Fruit fly (Drosophila melanogaster) whole organism, larva: Measurements from ENCODE around the gene Col4a1.

Source experiments
- noc ChIP-seq: fragments of 200-800 bp; sonication (Bioruptor generic); optimal IDR thresholded peaks from 3 replicates; lab custom pipeline; 2019; ENCODE audit warnings: missing biosample characterization, mild to moderate bottlenecking, missing genetic modification characterization, moderate library complexity

The Col4a1 gene

DNA sequence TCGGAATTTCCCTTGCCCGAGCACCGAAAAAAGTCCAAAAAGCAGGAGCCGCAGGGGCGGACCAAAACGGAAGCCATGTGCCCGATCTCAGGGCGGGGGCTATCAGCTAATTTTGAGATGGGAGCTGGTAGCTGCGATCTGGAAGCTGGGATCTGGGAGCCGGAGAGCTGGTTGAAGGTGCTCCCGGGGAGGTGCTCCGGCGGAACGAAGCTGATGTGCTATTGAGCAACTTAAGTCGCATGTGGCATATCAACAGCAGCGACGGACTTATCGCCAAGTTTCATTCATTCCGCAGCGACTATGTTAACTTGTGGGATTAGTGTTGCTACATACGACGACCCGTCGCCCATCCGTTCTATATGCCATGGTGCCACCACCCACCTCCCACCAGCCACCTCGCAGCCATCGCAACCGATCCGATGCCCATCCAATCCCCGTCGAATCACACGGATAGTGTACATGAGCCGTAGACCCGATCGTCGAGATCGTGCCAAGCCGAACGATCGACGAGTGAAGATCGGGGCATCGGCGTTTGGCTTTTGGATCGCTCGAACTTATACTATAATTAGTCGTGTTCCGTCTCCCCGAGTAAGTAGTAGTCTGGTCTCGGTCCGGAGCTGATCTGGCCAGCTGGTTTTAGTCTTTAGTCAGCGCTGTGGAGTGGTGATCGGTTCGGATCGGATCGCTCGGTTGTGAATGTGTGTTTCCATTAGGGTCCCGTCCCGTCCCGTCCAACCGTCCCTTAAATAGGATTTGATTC lies at the start of gene Col4a1:
Gene Col4a1 (plus strand): TSS at position 561 of the 760 bp plus-strand sequence.
- no peak for TF ChIP-seq noc (tag; lab: Kevin White, UChicago)

DNA sequence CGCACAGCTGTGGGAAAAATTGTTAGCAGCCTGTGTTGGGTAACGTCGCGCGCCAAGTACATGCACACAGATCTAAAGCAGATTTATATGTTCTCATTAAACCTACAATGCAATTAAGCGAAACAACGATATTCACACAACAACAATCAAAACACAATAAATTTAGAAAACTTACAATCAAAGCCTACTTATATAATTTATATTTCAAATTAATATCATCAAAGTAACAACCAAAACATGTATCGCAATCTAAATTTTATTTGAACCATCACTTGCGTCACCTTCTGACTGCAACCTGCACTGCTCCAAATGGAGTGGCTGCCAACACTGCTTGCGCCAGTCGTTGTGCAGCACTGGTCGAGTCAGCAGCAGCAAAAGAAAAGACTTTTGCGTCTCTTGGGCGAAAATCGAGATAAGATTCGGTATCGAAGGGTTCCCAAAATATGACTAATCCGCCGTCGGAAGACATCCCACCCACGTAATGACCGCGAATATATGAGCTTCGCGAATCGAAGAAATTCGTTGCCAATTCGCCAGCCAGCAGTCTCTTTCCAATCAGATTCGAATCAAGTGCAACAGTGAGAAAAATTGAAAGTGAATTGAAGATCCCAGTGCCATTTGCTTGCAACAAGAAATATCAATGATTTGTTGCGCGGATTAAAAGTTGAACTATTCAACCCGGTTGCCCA lies 48.0 kb upstream of the Col4a1 start, which contains the start of the genes CG8892 and CG34126:
Gene CG8892 (minus strand): TSS at position 315 of the 689 bp plus-strand sequence.
Gene CG34126 (plus strand): TSS at position 337 of the 689 bp plus-strand sequence.
- TF ChIP-seq noc (tag; lab: Kevin White, UChicago), result peak; percentile 98

- no peak for TF ChIP-seq noc (tag; lab: Kevin White, UChicago)
Measured at dm6 chr2L:4982098-4982646, 47.2 kb upstream of the Col4a1 start.

DNA sequence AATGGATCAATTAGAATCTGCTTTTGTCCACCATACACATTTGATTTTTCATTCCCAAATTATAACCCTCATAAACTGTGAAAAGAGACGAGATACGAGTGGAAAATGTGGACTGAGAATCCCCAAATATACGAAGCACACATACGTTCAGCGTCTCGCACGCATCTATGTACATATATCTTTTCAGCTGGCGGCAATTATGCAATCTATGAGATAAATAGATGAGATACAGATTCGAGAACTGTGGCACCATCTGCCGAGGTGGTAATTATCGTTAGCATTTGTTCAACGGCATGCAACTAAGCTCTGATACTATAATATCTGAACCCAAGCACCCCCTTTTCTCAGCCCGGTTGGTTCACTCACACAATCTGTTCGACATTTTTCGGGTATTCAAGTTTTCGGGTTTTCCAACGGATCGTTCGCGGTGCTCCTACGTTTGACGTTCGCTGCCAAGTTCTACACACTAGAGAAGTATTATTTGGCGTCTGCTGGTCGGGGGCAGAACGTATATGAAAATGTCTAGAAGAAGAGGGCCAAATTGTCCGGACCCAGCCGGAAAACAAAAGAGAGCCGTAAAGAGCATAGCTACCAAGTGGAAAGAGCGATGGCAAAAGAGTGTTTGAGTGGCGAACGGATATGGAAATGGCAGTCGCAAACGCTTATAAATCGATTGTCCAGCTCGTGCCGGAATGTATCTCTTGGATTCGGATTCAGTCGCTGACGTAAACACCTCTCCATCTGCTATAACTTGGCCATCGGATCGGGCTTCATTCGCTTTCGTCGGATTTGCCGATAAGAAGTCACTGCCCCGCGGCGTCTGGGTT lies 34.2 kb upstream of the Col4a1 start:
- no peak for TF ChIP-seq noc (tag; lab: Kevin White, UChicago)

DNA sequence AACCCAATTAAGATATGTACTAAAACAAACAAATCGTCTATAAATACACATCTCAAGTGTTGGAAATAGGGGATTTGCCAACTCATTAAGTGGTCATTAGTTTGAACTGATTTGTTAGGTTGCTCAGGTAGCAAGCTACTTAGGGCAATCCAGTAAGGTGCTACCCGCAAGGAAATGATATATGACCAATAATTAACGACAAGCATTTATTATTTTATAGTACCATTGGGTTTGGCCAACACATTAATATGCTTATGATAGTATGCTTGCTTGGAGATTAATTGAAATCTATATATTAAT lies 33.6 kb upstream of the Col4a1 start:
- TF ChIP-seq noc (tag; lab: Kevin White, UChicago), result no peak

DNA sequence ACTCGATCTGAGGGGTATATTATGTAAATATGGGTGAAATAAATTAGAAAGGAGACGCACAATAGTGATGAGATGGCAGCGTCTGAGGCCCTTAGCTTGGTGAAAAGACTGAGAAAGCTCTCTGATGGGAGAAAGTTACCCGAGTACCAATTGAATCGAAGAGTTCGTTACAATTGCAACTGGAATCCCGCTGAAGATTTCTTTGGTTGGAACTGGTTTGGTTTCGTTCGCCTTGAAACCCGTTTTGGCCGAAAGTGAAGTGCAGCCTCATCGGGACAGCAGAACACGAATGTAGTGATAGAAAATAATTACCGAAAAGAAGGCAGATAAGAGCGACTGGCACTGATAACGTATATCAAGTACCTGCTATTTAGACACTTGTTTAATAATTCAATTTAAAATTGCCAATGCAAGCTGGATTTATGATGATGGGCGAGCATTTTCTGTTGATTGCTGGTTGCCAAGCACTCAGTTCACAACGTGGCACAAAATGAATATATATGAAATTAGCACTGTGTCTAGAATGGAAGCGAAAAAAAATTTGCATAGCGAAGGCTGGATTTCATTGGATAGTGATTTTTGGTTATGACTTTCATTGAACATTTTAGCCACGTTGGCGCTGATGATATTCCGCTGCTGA lies 33.0 kb upstream of the Col4a1 start:
- TF ChIP-seq noc (tag; lab: Kevin White, UChicago), result no peak

DNA sequence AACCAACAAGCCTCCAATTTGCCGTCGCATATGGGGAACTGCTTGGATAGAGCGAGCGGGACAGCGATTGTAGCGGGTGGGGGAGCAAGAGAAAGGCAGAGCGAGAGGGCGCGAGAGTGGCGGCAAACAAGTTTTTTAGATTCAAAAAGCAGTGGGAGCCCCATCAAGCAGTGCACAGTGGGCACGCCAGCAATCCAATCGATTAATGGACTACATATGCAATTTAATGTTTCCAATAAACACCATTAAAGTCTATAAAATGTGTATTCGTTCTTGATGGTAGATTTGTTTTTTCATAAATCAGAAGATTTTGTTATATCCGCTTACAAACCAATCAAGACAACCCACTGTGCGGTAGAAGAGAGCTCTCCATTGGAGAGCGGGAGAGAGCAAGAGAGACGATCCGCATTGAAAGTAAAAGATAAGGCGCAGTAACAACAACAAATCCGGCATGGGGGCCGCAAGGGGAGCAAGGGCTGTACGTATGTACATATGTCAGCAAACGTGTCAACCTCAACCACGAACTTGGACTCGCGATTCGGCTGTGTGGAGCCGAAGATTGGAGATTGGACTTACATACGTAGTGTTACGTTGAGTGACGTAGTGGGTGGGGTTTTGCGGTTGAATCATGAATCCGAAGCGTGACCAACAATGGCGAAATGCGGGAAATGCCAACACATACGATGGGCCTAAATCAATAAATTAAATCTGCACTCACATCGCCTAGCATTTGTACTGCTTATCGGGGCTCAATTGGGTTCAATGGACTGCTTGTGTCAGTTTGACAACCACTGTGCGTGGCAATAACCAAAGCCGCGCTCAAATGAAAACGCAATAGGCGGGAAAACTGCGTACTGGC lies 31.8 kb upstream of the Col4a1 start:
- TF ChIP-seq noc (tag; lab: Kevin White, UChicago), result peak; percentile 96

DNA sequence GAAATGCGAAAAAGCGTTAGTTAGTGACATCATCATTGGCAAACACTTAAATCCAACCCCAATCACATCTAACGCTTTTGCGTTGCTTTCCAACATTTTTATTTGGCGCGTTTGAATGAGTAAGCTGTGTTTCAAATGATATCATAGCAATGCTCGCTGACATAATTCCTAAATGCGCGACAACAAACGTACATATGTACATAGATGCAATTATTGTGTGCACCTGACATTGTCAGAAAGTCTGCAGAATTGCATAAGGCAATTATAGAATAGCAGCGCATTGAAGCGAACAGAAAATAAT lies 31.2 kb upstream of the Col4a1 start:
- no peak for TF ChIP-seq noc (tag; lab: Kevin White, UChicago)

- no peak for TF ChIP-seq noc (tag; lab: Kevin White, UChicago)
Measured at dm6 chr2L:4998571-4999191, 30.7 kb upstream of the Col4a1 start.

DNA sequence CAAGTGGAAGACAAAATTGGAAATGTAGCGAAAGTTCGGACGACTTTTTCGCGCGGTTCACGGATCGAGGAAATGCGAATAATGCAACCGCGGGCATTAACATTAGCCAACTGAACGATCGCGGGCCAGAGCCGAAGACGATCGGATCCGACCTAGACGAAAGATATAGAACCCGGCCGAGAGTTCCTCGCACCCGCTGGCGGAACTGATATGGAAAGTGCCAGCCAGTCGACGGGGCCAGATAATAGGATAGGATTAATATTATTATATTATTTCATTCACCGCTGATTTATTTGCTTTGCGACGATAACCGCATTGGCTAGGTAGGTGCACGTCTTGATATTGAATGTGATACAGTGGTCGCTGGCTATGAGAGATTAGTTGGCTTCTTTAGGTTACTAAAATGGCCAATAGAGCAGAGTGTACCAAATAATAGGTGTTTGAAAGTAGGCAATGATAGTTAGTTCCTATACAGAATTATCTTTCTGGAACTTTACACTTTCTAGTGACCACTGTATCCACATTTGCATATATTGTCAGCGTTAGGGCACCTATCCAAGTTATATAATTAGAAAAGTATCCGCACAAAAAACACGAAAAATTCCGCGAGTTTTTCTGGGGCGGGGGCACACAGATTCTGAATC lies 29.9 kb upstream of the Col4a1 start:
- TF ChIP-seq noc (tag; lab: Kevin White, UChicago), result peak; percentile 75

dm6 chr2L:5000287-5000871 lies 29.0 kb upstream of the Col4a1 start:
- peak; percentile 87 for TF ChIP-seq noc (tag; lab: Kevin White, UChicago)

DNA sequence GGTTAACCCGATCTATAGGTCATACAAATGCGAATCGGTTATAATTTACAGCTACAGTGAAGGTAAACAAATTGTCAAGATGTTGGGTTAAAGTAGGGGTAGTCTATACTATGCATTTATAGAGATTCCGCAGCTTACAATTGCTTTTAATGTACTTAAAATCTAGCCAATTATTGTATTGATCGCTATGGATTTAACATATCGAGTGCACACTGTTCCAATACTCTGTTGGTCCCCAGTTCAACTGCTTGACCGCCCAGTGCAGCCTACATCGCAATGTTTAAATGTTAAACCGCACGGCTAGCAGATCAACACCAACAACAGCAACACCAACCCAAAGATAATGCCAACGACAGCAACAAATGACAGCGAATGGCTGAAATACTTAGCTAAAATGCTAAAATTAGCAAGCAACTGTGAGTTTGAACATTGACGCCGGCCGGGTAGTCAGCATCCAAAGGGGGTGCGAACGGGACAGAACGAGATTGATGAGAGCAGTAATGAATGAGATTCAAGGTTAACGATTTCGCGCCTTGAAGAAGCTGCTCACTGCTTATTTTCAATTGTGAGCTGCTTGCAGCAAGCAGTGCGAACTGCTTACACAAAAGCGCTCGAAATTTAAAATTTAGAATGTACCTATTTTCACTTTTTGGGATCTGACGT lies 28.4 kb upstream of the Col4a1 start:
- TF ChIP-seq noc (tag; lab: Kevin White, UChicago), result no peak

DNA sequence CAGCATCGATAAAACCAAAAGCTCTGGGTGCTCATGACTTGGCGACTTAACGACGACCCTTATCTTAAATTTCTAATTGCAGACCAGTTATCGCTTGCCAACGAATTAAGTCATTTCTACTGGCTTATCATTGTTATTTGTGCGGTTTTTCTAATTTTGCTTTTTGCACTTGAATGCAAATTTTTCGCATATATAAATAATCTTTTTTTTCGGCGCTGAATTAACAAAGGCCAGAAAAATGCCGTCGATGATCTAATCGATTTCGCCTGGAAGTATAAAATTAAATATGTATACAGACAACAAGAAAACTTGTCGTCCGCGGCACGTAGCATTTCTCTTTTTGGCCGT lies 27.9 kb upstream of the Col4a1 start:
- TF ChIP-seq noc (tag; lab: Kevin White, UChicago), result no peak
